Worm (Caenorhabditis elegans) whole organism, L1 larva: ENCODE measurements around the gene T28H10.2.

Experiments
- C04F5.9 ChIP-seq: sonication (generic microtip); optimal IDR thresholded peaks from 2 replicates; lab custom pipeline; 2016; ENCODE audit warnings: missing genetic modification characterization, missing compliant biosample characterization
- C16A3.4 ChIP-seq: fragments of 150-350 bp; optimal IDR thresholded peaks from 2 replicates; lab custom pipeline; 2014; ENCODE audit warnings: missing biosample characterization, missing genetic modification characterization
- C34B4.2 ChIP-seq: sonication (generic microtip); optimal IDR thresholded peaks from 2 replicates; lab custom pipeline; 2017; ENCODE audit warnings: mild to moderate bottlenecking, missing genetic modification characterization, missing compliant biosample characterization
- F16B12.6 ChIP-seq: fragments of 150-350 bp; optimal IDR thresholded peaks from 2 replicates; lab custom pipeline; 2014; ENCODE audit warnings: missing biosample characterization, missing genetic modification characterization
- alr-1 ChIP-seq: fragments of 200-800 bp; sonication (Bioruptor generic); optimal IDR thresholded peaks from 2 replicates; lab custom pipeline; 2018; ENCODE audit warnings: borderline replicate concordance, mild to moderate bottlenecking, missing genetic modification characterization, missing compliant biosample characterization
- ama-1 ChIP-seq: fragments of 150-350 bp; optimal IDR thresholded peaks from 2 replicates; lab custom pipeline; 2014
- blmp-1 ChIP-seq: fragments of 150-350 bp; optimal IDR thresholded peaks from 2 replicates; lab custom pipeline; 2014; ENCODE audit warnings: missing biosample characterization, missing genetic modification characterization
- ceh-8 ChIP-seq: fragments of 200-800 bp; sonication (Bioruptor generic); optimal IDR thresholded peaks from 2 replicates; lab custom pipeline; 2018; ENCODE audit warnings: mild to moderate bottlenecking, missing genetic modification characterization, moderate library complexity, missing compliant biosample characterization
- ceh-82 ChIP-seq, 3 experiments: fragments of 150-350 bp in 1 of 3; sonication (generic microtip) in 2 of 3; optimal IDR thresholded peaks; 2 replicates each; lab custom pipeline; 2014 to 2017; ENCODE audit warnings: missing biosample characterization in 3 of 3, missing genetic modification characterization in 3 of 3
- ceh-88 ChIP-seq: fragments of 200-800 bp; sonication (Bioruptor generic); IDR thresholded peaks from 2 replicates; pipeline ENCODE4 v1.3.6; 2022; ENCODE audit warnings: missing genetic modification characterization, missing compliant biosample characterization
- ces-1 ChIP-seq: fragments of 150-350 bp; optimal IDR thresholded peaks from 2 replicates; lab custom pipeline; 2014; ENCODE audit warnings: missing biosample characterization, missing genetic modification reagents, missing genetic modification characterization
- dpl-1 ChIP-seq, 3 experiments: fragments of 150-350 bp in 2 of 3; sonication (generic microtip) in 1 of 3; optimal IDR thresholded peaks; 2 replicates each; lab custom pipeline; 2014 to 2017; ENCODE audit warnings: missing biosample characterization in 3 of 3, missing genetic modification characterization in 3 of 3, missing genetic modification reagents in 3 of 3
- dsc-1 ChIP-seq: sonication (generic microtip); optimal IDR thresholded peaks from 2 replicates; lab custom pipeline; 2016; ENCODE audit warnings: mild to moderate bottlenecking, missing genetic modification characterization, missing compliant biosample characterization
- efl-1 ChIP-seq, 4 experiments: fragments of 150-350 bp; optimal IDR thresholded peaks in 3 of 4; peaks in 1 of 4; 1 replicate in 1 of 4; 2 replicates in 3 of 4; lab custom pipeline; 2014; ENCODE audit warnings: missing biosample characterization in 2 of 4, missing genetic modification characterization in 2 of 4, missing genetic modification reagents in 2 of 4
- efl-3 ChIP-seq: fragments of 200-800 bp; sonication (Bioruptor generic); optimal IDR thresholded peaks from 2 replicates; lab custom pipeline; 2018; ENCODE audit warnings: mild to moderate bottlenecking, missing genetic modification characterization, missing compliant biosample characterization
- egl-13 ChIP-seq: sonication (generic microtip); optimal IDR thresholded peaks from 2 replicates; lab custom pipeline; 2016; ENCODE audit warnings: missing genotype, missing genetic modification reagents, missing genetic modification characterization, missing compliant biosample characterization
- egl-27 ChIP-seq, 2 experiments: fragments of 150-350 bp in 1 of 2; sonication (generic microtip); optimal IDR thresholded peaks; 3 replicates each; lab custom pipeline; 2017 to 2018; ENCODE audit warnings: missing biosample characterization in 2 of 2, missing genetic modification characterization in 2 of 2, missing genetic modification reagents in 2 of 2
- elt-2 ChIP-seq: sonication (generic microtip); optimal IDR thresholded peaks from 2 replicates; lab custom pipeline; 2016; ENCODE audit warnings: missing genetic modification characterization, mild to moderate bottlenecking, inconsistent platforms, missing compliant biosample characterization, missing genetic modification reagents
- elt-3 ChIP-seq, 6 experiments: fragments of 150-350 bp in 1 of 6; sonication (generic microtip); optimal IDR thresholded peaks; 2 replicates each; lab custom pipeline; 2017 to 2018; ENCODE audit warnings: missing biosample characterization in 6 of 6, missing genetic modification characterization in 6 of 6, inconsistent platforms in 1 of 6
- ets-5 ChIP-seq: fragments of 200-800 bp; sonication (Bioruptor generic); IDR thresholded peaks from 2 replicates; pipeline ENCODE4 v1.3.6; 2022; ENCODE audit warnings: missing genetic modification characterization, missing compliant biosample characterization
- fos-1 ChIP-seq: fragments of 150-350 bp; optimal IDR thresholded peaks from 2 replicates; lab custom pipeline; 2014; ENCODE audit warnings: missing biosample characterization, missing genetic modification characterization
- grh-1 ChIP-seq: fragments of 200-800 bp; sonication (Bioruptor generic); IDR thresholded peaks from 2 replicates; pipeline ENCODE4 v1.3.6; 2022; ENCODE audit warnings: missing genetic modification reagents, missing genetic modification characterization, missing compliant biosample characterization
- jun-1 ChIP-seq: fragments of 150-350 bp; optimal IDR thresholded peaks from 2 replicates; lab custom pipeline; 2014; ENCODE audit warnings: missing biosample characterization, missing genetic modification reagents, missing genetic modification characterization
- lin-13 ChIP-seq: fragments of 150-350 bp; optimal IDR thresholded peaks from 2 replicates; lab custom pipeline; 2014; ENCODE audit warnings: missing biosample characterization, missing genetic modification reagents, missing genetic modification characterization
- lin-14 ChIP-seq: fragments of 200-800 bp; sonication (Bioruptor generic); optimal IDR thresholded peaks from 2 replicates; lab custom pipeline; 2018; ENCODE audit warnings: mild to moderate bottlenecking, missing genetic modification characterization, moderate library complexity, missing compliant biosample characterization
- lin-15B ChIP-seq: fragments of 150-350 bp; sonication (generic microtip); optimal IDR thresholded peaks from 3 replicates; lab custom pipeline; 2014; ENCODE audit warnings: missing biosample characterization, missing genetic modification characterization
- lin-35 ChIP-seq, 2 experiments: fragments of 150-350 bp; optimal IDR thresholded peaks; 2 replicates each; lab custom pipeline; 2014; ENCODE audit warnings: missing biosample characterization in 2 of 2, missing genetic modification characterization in 2 of 2, missing genetic modification reagents in 2 of 2
- lir-3 ChIP-seq: sonication (generic microtip); optimal IDR thresholded peaks from 2 replicates; lab custom pipeline; 2016; ENCODE audit warnings: mild to moderate bottlenecking, missing genetic modification characterization, moderate library complexity, missing compliant biosample characterization; ENCODE audit not compliant: poor library complexity
- lsy-2 ChIP-seq, 2 experiments: fragments of 150-350 bp; optimal IDR thresholded peaks; 2 replicates each; lab custom pipeline; 2014; ENCODE audit warnings: missing biosample characterization in 2 of 2, missing genetic modification characterization in 2 of 2
- mab-9 ChIP-seq: fragments of 200-800 bp; sonication (Bioruptor generic); IDR thresholded peaks from 2 replicates; pipeline ENCODE4 v1.3.6; 2022; ENCODE audit warnings: missing genetic modification reagents, missing genetic modification characterization, missing compliant biosample characterization
- mdl-1 ChIP-seq, 2 experiments: fragments of 150-350 bp; optimal IDR thresholded peaks; 2 replicates each; lab custom pipeline; 2014 to 2017; ENCODE audit warnings: missing biosample characterization in 2 of 2, missing genetic modification characterization in 2 of 2, inconsistent platforms in 1 of 2
- mef-2 ChIP-seq: fragments of 150-350 bp; optimal IDR thresholded peaks from 2 replicates; lab custom pipeline; 2014; ENCODE audit warnings: missing biosample characterization, missing genetic modification characterization
- mep-1 ChIP-seq: fragments of 150-350 bp; optimal IDR thresholded peaks from 2 replicates; lab custom pipeline; 2014; ENCODE audit warnings: missing biosample characterization, missing genetic modification characterization
- nhr-11 ChIP-seq: fragments of 150-350 bp; optimal IDR thresholded peaks from 2 replicates; lab custom pipeline; 2014; ENCODE audit warnings: missing biosample characterization, missing genetic modification characterization
- nhr-12 ChIP-seq: sonication (generic microtip); optimal IDR thresholded peaks from 2 replicates; lab custom pipeline; 2017; ENCODE audit warnings: missing biosample characterization, missing genetic modification characterization
- nhr-19 ChIP-seq: fragments of 200-800 bp; sonication (Bioruptor generic); conservative IDR thresholded peaks from 2 replicates; pipeline ENCODE4 v1.3.6; 2022; ENCODE audit warnings: missing genetic modification characterization, missing compliant biosample characterization
- nhr-20 ChIP-seq: sonication (generic microtip); optimal IDR thresholded peaks from 2 replicates; lab custom pipeline; 2016; ENCODE audit warnings: mild to moderate bottlenecking, missing genetic modification characterization, missing compliant biosample characterization
- nhr-237 ChIP-seq: fragments of 150-350 bp; optimal IDR thresholded peaks from 2 replicates; lab custom pipeline; 2014; ENCODE audit warnings: missing biosample characterization, missing genetic modification characterization
- nhr-47 ChIP-seq: sonication (generic microtip); optimal IDR thresholded peaks from 2 replicates; lab custom pipeline; 2016; ENCODE audit warnings: mild to moderate bottlenecking, missing genetic modification characterization, moderate library complexity, missing compliant biosample characterization
- nhr-77 ChIP-seq: fragments of 150-350 bp; optimal IDR thresholded peaks from 2 replicates; lab custom pipeline; 2014; ENCODE audit warnings: missing biosample characterization, missing genetic modification characterization
- pax-3 ChIP-seq: fragments of 200-800 bp; sonication (Bioruptor generic); optimal IDR thresholded peaks from 2 replicates; lab custom pipeline; 2018; ENCODE audit warnings: mild to moderate bottlenecking, missing genetic modification characterization, moderate library complexity, missing compliant biosample characterization
- snpc-4 ChIP-seq: fragments of 150-350 bp; optimal IDR thresholded peaks from 2 replicates; lab custom pipeline; 2014; ENCODE audit warnings: missing biosample characterization, missing genetic modification characterization
- snu-23 ChIP-seq: sonication (generic microtip); optimal IDR thresholded peaks from 2 replicates; lab custom pipeline; 2016; ENCODE audit warnings: missing genetic modification characterization, missing compliant biosample characterization
- sup-37 ChIP-seq: fragments of 200-800 bp; sonication (Bioruptor generic); optimal IDR thresholded peaks from 2 replicates; lab custom pipeline; 2018; ENCODE audit warnings: mild to moderate bottlenecking, missing genetic modification characterization, missing compliant biosample characterization
- tbx-2 ChIP-seq: sonication (generic microtip); optimal IDR thresholded peaks from 2 replicates; lab custom pipeline; 2016; ENCODE audit warnings: missing genetic modification characterization, missing compliant biosample characterization
- tlp-1 ChIP-seq: fragments of 150-350 bp; optimal IDR thresholded peaks from 2 replicates; lab custom pipeline; 2014; ENCODE audit warnings: missing biosample characterization, missing genetic modification characterization
- unc-130 ChIP-seq: fragments of 150-350 bp; optimal IDR thresholded peaks from 2 replicates; lab custom pipeline; 2017; ENCODE audit warnings: missing biosample characterization, missing genetic modification characterization, inconsistent platforms
- unc-30 ChIP-seq: sonication (generic microtip); optimal IDR thresholded peaks from 2 replicates; lab custom pipeline; 2017; ENCODE audit warnings: missing biosample characterization, missing genetic modification characterization
- unc-86 ChIP-seq: sonication (generic microtip); optimal IDR thresholded peaks from 2 replicates; lab custom pipeline; 2016; ENCODE audit warnings: missing genetic modification characterization, missing compliant biosample characterization
- xbp-1 ChIP-seq: sonication (generic microtip); optimal IDR thresholded peaks from 2 replicates; lab custom pipeline; 2016; ENCODE audit warnings: missing genetic modification characterization, missing compliant biosample characterization
- zag-1 ChIP-seq: fragments of 150-350 bp; optimal IDR thresholded peaks from 2 replicates; lab custom pipeline; 2014; ENCODE audit warnings: missing biosample characterization, missing genetic modification characterization
- ztf-11 ChIP-seq, 2 experiments: sonication (generic microtip); optimal IDR thresholded peaks; 2 replicates each; lab custom pipeline; 2016 to 2017; ENCODE audit warnings: missing genetic modification characterization in 2 of 2, missing biosample characterization in 1 of 2, missing compliant biosample characterization in 1 of 2

T28H10.2 gene

ce11 chrV:12465399-12465798 lies 47.4 kb downstream of the T28H10.2 start:
- TF ChIP-seq dpl-1 (GFP tag; optimal IDR thresholded peaks at IDR 0.05; lab: Kevin White, UChicago) (peak; percentile 53 to 72 (median 64)), F16B12.6 (tag; lab: Kevin White, UChicago) (no peak), lin-35 (GFP tag; optimal IDR thresholded peaks at IDR 0.05; lab: Kevin White, UChicago) (peak; percentile 56 to 63), grh-1 (GFP tag; lab: Robert Waterston, UW) (0 out of 2 replicates have a peak, but pooled peaks have one; percentile 27), lsy-2 (tag; optimal IDR thresholded peaks at IDR 0.05; lab: Kevin White, UChicago) (peak; percentile 75 to 83), nhr-19 (GFP tag; lab: Robert Waterston, UW) (peak; percentile 82), egl-13 (tag; lab: Kevin White, UChicago) (peak; percentile 91), ztf-11 (tag; optimal IDR thresholded peaks at IDR 0.05; lab: Kevin White, UChicago) (no peak), lir-3 (tag; lab: Kevin White, UChicago) (peak; percentile 65), ces-1 (GFP tag; lab: Kevin White, UChicago) (no peak), nhr-20 (tag; lab: Kevin White, UChicago) (peak; percentile 85), dsc-1 (tag; lab: Kevin White, UChicago) (peak; percentile 76), xbp-1 (tag; lab: Kevin White, UChicago) (peak; percentile 76), jun-1 (tag; lab: Kevin White, UChicago) (peak; percentile 36), zag-1 (tag; lab: Kevin White, UChicago) (peak; percentile 51), tlp-1 (tag; lab: Kevin White, UChicago) (no peak), C34B4.2 (no peak), alr-1 (tag; lab: Kevin White, UChicago) (no peak), ceh-82 (tag; optimal IDR thresholded peaks at IDR 0.05; lab: Kevin White, UChicago) (peak; percentile 34 to 62 (median 57)), nhr-11 (tag; lab: Kevin White, UChicago) (peak; percentile 49), ceh-88 (peak; percentile 53; the same call in 1 of the 2 replicates), elt-2 (tag; lab: Kevin White, UChicago) (no peak), elt-3 (tag; optimal IDR thresholded peaks at IDR 0.05; lab: Kevin White, UChicago) (peak in 1 of 6 experiments; percentile 27), nhr-77 (tag; lab: Kevin White, UChicago) (peak; percentile 85), blmp-1 (tag; lab: Kevin White, UChicago) (peak; percentile 80), snpc-4 (tag; lab: Kevin White, UChicago) (peak; percentile 71), mep-1 (tag; lab: Kevin White, UChicago) (peak; percentile 77), sup-37 (peak; percentile 16), nhr-47 (tag; lab: Kevin White, UChicago) (peak; percentile 88), C04F5.9 (tag; lab: Kevin White, UChicago) (no peak), ets-5 (GFP tag; lab: Robert Waterston, UW) (no peak), lin-15B (tag; lab: Kevin White, UChicago) (no peak), fos-1 (peak; percentile 22), lin-14 (peak; percentile 99), unc-86 (peak; percentile 88), lin-13 (peak; percentile 51), nhr-237 (tag; lab: Kevin White, UChicago) (peak; percentile 35), C16A3.4 (tag; lab: Kevin White, UChicago) (peak; percentile 64), unc-130 (tag; lab: Kevin White, UChicago) (peak; percentile 42), nhr-12 (tag; lab: Kevin White, UChicago) (no peak), unc-30 (no peak), snu-23 (GFP tag; lab: Kevin White, UChicago) (peak; percentile 91), efl-1 (optimal IDR thresholded peaks at IDR 0.05; lab: Kevin White, UChicago) (peak; percentile 78 to 82), efl-1 (GFP tag; optimal IDR thresholded peaks at IDR 0.05 in 1 of 2; lab: Kevin White, UChicago) (peak; percentile 49 to 92), mab-9 (GFP tag; lab: Robert Waterston, UW) (no peak), ceh-8 (GFP tag; lab: Kevin White, UChicago) (peak; percentile 65), tbx-2 (tag; lab: Kevin White, UChicago) (peak; percentile 90), mdl-1 (tag; optimal IDR thresholded peaks at IDR 0.05; lab: Kevin White, UChicago) (peak in 1 of 2 experiments; percentile 76), efl-3 (no peak), ama-1 (lab: Kevin White, UChicago) (no peak), mef-2 (tag; lab: Kevin White, UChicago) (peak; percentile 41), pax-3 (peak; percentile 84), egl-27 (tag; optimal IDR thresholded peaks at IDR 0.05; lab: Kevin White, UChicago) (peak; percentile 73 to 78)
